Worm (Caenorhabditis elegans) whole organism, young adult: ENCODE measurements around the gene mex-6.

Experiments used
- ceh-79 ChIP-seq: sonication (generic microtip); optimal IDR thresholded peaks from 2 replicates; lab custom pipeline; 2017; ENCODE audit warnings: mild to moderate bottlenecking, missing genetic modification characterization, missing compliant biosample characterization
- lin-40 ChIP-seq: sonication (generic microtip); optimal IDR thresholded peaks from 2 replicates; lab custom pipeline; 2016; ENCODE audit warnings: missing genetic modification characterization, mild to moderate bottlenecking, missing compliant biosample characterization, missing genotype, missing genetic modification reagents
- ztf-18 ChIP-seq: sonication (generic microtip); optimal IDR thresholded peaks from 2 replicates; lab custom pipeline; 2016; ENCODE audit warnings: missing genotype, mild to moderate bottlenecking, missing genetic modification characterization, missing compliant biosample characterization

DNA sequence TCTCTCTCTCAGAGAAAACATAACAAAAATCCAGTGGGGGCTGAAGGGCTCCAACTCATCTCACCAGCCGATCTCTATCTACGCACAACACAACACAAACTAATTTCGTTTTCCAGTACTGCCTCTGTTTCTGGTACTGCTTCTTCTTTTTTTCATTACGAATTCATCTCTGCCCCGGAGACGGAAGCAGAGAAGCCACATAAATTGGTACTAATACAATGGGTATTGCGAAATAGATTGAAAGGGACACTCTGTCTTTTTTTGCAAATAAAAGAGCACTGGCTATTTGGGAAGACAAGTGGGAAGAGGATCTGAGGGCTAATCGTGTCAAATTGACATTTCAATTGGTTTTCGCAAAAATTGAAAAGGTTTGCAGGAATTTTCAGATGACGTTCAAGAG lies 26.7 kb upstream of the mex-6 start:
- no peak for TF ChIP-seq lin-40 (tag; lab: Kevin White, UChicago)
- TF ChIP-seq ceh-79 (tag; lab: Kevin White, UChicago), result no peak
- no peak for TF ChIP-seq ztf-18 (tag; lab: Kevin White, UChicago)
